Comparison of ENCODE assay signal across 5 fruit fly cellular contexts in genomic region chr2L:5245363-5245892, dm6.
TF ChIP-seq lines count a peak whose summit lies in the region.

No protein-coding gene starts in this region.

- TF ChIP-seq CTCF in whole organism, embryonic (GFP tag; optimal IDR thresholded peaks at IDR 0.05; lab: Kevin White, UChicago): no peak

TF ChIP-seq in whole organism, adult, 20 proteins besides CTCF, POLR2A, EP300 and RAD21 (continues in another document):
- TF ChIP-seq toe (GFP tag; optimal IDR thresholded peaks at IDR 0.05; lab: Kevin White, UChicago) (peak; percentile 43), CG1620 (GFP tag; optimal IDR thresholded peaks at IDR 0.05; lab: Kevin White, UChicago) (no peak), ovo (GFP tag; optimal IDR thresholded peaks at IDR 0.05; lab: Kevin White, UChicago) (no peak), bab1 (GFP tag; optimal IDR thresholded peaks at IDR 0.05; lab: Kevin White, UChicago) (no peak), pad (GFP tag; optimal IDR thresholded peaks at IDR 0.05; lab: Kevin White, UChicago) (no peak), Crg-1 (GFP tag; optimal IDR thresholded peaks at IDR 0.05; lab: Kevin White, UChicago) (peak; percentile 41), CG7045 (GFP tag; optimal IDR thresholded peaks at IDR 0.05; lab: Kevin White, UChicago) (peak; percentile 35), CG33017 (tag; optimal IDR thresholded peaks at IDR 0.05; lab: Kevin White, UChicago) (peak; percentile 61), CG5204 (GFP tag; optimal IDR thresholded peaks at IDR 0.05; lab: Kevin White, UChicago) (peak; percentile 23), kay (GFP tag; lab: Kevin White, UChicago; ENCODE audit: borderline replicate concordance) (no peak), CG11617 (GFP tag; optimal IDR thresholded peaks at IDR 0.05; lab: Kevin White, UChicago) (peak; percentile 53), Clk (GFP tag; optimal IDR thresholded peaks at IDR 0.05; lab: Kevin White, UChicago) (peak; percentile 36), tj (GFP tag; optimal IDR thresholded peaks at IDR 0.05; lab: Kevin White, UChicago) (no peak), CG12768 (GFP tag; optimal IDR thresholded peaks at IDR 0.05; lab: Kevin White, UChicago) (peak; percentile 60), cnc (optimal IDR thresholded peaks at IDR 0.05; lab: Kevin White, UChicago) (no peak), Hr96 (GFP tag; optimal IDR thresholded peaks at IDR 0.05; lab: Kevin White, UChicago) (peak; percentile 43), CG14711 (tag; optimal IDR thresholded peaks at IDR 0.05; lab: Kevin White, UChicago) (peak; percentile 13), Mnt (GFP tag; optimal IDR thresholded peaks at IDR 0.05; lab: Kevin White, UChicago) (peak; percentile 39)

TF ChIP-seq in whole organism, embryonic, 481 proteins besides CTCF, POLR2A, EP300 and RAD21 (continues in another document):
- no peak for TF ChIP-seq CG14965 (GFP tag; optimal IDR thresholded peaks at IDR 0.05; lab: Kevin White, UChicago; ENCODE audit: borderline replicate concordance)
- no peak for TF ChIP-seq CG13624 (GFP tag; optimal IDR thresholded peaks at IDR 0.05; lab: Kevin White, UChicago)
- no peak for TF ChIP-seq Hey (tag; optimal IDR thresholded peaks at IDR 0.05; lab: Kevin White, UChicago)
- TF ChIP-seq Fer1 (GFP tag; optimal IDR thresholded peaks at IDR 0.05; lab: Kevin White, UChicago): no peak
- no peak for TF ChIP-seq pho (GFP tag; optimal IDR thresholded peaks at IDR 0.05; lab: Kevin White, UChicago)
- TF ChIP-seq psq (GFP tag; optimal IDR thresholded peaks at IDR 0.05; lab: Kevin White, UChicago): no peak
- TF ChIP-seq btn (GFP tag; optimal IDR thresholded peaks at IDR 0.05; lab: Kevin White, UChicago): no peak
- peak; percentile 32 for TF ChIP-seq Xbp1 (GFP tag; optimal IDR thresholded peaks at IDR 0.05; lab: Kevin White, UChicago)
- TF ChIP-seq nerfin-2 (GFP tag; IDR thresholded peaks at IDR 0.05; lab: Robert Waterston, UW; ENCODE audit: partially characterized antibody): no peak
- no peak for TF ChIP-seq CG17612 (GFP tag; IDR thresholded peaks at IDR 0.05; lab: Robert Waterston, UW)
- no peak for TF ChIP-seq schlank (tag; optimal IDR thresholded peaks at IDR 0.05; lab: Kevin White, UChicago)
- no peak for TF ChIP-seq kay (GFP tag; optimal IDR thresholded peaks at IDR 0.05; lab: Kevin White, UChicago)
- no peak for TF ChIP-seq zen (tag; optimal IDR thresholded peaks at IDR 0.05; lab: Kevin White, UChicago)
- no peak for TF ChIP-seq pita (GFP tag; optimal IDR thresholded peaks at IDR 0.05; lab: Kevin White, UChicago)
- TF ChIP-seq tgo (GFP tag; IDR thresholded peaks at IDR 0.05; lab: Robert Waterston, UW): no peak
- TF ChIP-seq CG10147 (GFP tag; optimal IDR thresholded peaks at IDR 0.05; lab: Kevin White, UChicago): no peak
- TF ChIP-seq Myb (GFP tag; optimal IDR thresholded peaks at IDR 0.05; lab: Kevin White, UChicago): peak; percentile 7
- no peak for TF ChIP-seq sob (GFP tag; IDR thresholded peaks at IDR 0.05; lab: Robert Waterston, UW)
- no peak for TF ChIP-seq CG9797 (GFP tag; optimal IDR thresholded peaks at IDR 0.05; lab: Kevin White, UChicago)

TF ChIP-seq in whole organism, prepupa, 60 proteins besides CTCF, POLR2A, EP300 and RAD21 (continues in another document):
- TF ChIP-seq svp (GFP tag; lab: Kevin White, UChicago) (peak; percentile 69), Lpt (GFP tag; optimal IDR thresholded peaks at IDR 0.05; lab: Kevin White, UChicago) (no peak), achi (GFP tag; optimal IDR thresholded peaks at IDR 0.05; lab: Kevin White, UChicago) (peak; percentile 14), ss (GFP tag; optimal IDR thresholded peaks at IDR 0.05; lab: Kevin White, UChicago) (peak in 1 of 2 experiments; percentile 13), CG11294 (GFP tag; IDR thresholded peaks at IDR 0.05; lab: Robert Waterston, UW) (no peak), dac (GFP tag; optimal IDR thresholded peaks at IDR 0.05; lab: Kevin White, UChicago) (no peak), CG6163 (GFP tag; IDR thresholded peaks at IDR 0.05; lab: Robert Waterston, UW) (peak; percentile 64; the same call in 2 of the 3 replicates), CG6854 (GFP tag; optimal IDR thresholded peaks at IDR 0.05; lab: Kevin White, UChicago) (no peak), CG11902 (GFP tag; optimal IDR thresholded peaks at IDR 0.05; lab: Kevin White, UChicago) (no peak), Eip78C (GFP tag; lab: Kevin White, UChicago) (peak; percentile 75), CG6792 (GFP tag; optimal IDR thresholded peaks at IDR 0.05; lab: Kevin White, UChicago) (peak; percentile 20), Hr4 (GFP tag; optimal IDR thresholded peaks at IDR 0.05; lab: Kevin White, UChicago) (peak; percentile 15), topi (GFP tag; optimal IDR thresholded peaks at IDR 0.05; lab: Kevin White, UChicago) (peak; percentile 14), acj6 (GFP tag; optimal IDR thresholded peaks at IDR 0.05; lab: Kevin White, UChicago) (peak; percentile 15), Sox102F (GFP tag; optimal IDR thresholded peaks at IDR 0.05; lab: Kevin White, UChicago) (peak; percentile 40), CG8319 (GFP tag; optimal IDR thresholded peaks at IDR 0.05; lab: Kevin White, UChicago) (no peak), Ets21C (GFP tag; optimal IDR thresholded peaks at IDR 0.05; lab: Kevin White, UChicago) (no peak), CG7368 (GFP tag; optimal IDR thresholded peaks at IDR 0.05; lab: Kevin White, UChicago) (peak; percentile 19), net (GFP tag; optimal IDR thresholded peaks at IDR 0.05; lab: Kevin White, UChicago) (no peak), CG10631 (GFP tag; optimal IDR thresholded peaks at IDR 0.05; lab: Kevin White, UChicago) (peak; percentile 27)

TF ChIP-seq in whole organism, pupa, 21 proteins besides CTCF, POLR2A, EP300 and RAD21:
- 0 out of 3 replicates have a peak, but pooled peaks have one; percentile 21 for TF ChIP-seq CG4496 (GFP tag; IDR thresholded peaks at IDR 0.05; lab: Robert Waterston, UW)
- TF ChIP-seq Pif1B (GFP tag; optimal IDR thresholded peaks at IDR 0.05; lab: Kevin White, UChicago): no peak
- peak; percentile 18 for TF ChIP-seq CG9948 (tag; optimal IDR thresholded peaks at IDR 0.05; lab: Kevin White, UChicago)
- TF ChIP-seq rn (GFP tag; IDR thresholded peaks at IDR 0.05; lab: Robert Waterston, UW): no peak
- no peak for TF ChIP-seq Ets98B (GFP tag; IDR thresholded peaks at IDR 0.05; lab: Robert Waterston, UW)
- no peak for TF ChIP-seq CG32121 (GFP tag; IDR thresholded peaks at IDR 0.05; lab: Robert Waterston, UW)
- TF ChIP-seq CG14655 (GFP tag; optimal IDR thresholded peaks at IDR 0.05; lab: Kevin White, UChicago): peak; percentile 47
- TF ChIP-seq CG8301 (tag; optimal IDR thresholded peaks at IDR 0.05; lab: Kevin White, UChicago): no peak
- peak; percentile 43 for TF ChIP-seq Pif1A (GFP tag; optimal IDR thresholded peaks at IDR 0.05; lab: Kevin White, UChicago)
- peak; percentile 26 for TF ChIP-seq CG17806 (tag; optimal IDR thresholded peaks at IDR 0.05; lab: Kevin White, UChicago)
- peak; percentile 6 for TF ChIP-seq EcR (GFP tag; optimal IDR thresholded peaks at IDR 0.05; lab: Kevin White, UChicago)
- TF ChIP-seq Snoo (tag; optimal IDR thresholded peaks at IDR 0.05; lab: Kevin White, UChicago): no peak
- TF ChIP-seq CG13204 (GFP tag; optimal IDR thresholded peaks at IDR 0.05; lab: Kevin White, UChicago): no peak
- peak; percentile 29 for TF ChIP-seq CG8159 (tag; optimal IDR thresholded peaks at IDR 0.05; lab: Kevin White, UChicago)
- TF ChIP-seq CG10348 (GFP tag; IDR thresholded peaks at IDR 0.05; lab: Robert Waterston, UW): no peak
- no peak for TF ChIP-seq CG12605 (GFP tag; IDR thresholded peaks at IDR 0.05; lab: Robert Waterston, UW)
- peak; percentile 10 for TF ChIP-seq CG15710 (tag; optimal IDR thresholded peaks at IDR 0.05; lab: Kevin White, UChicago)
TF ChIP-seq in whole organism, pupa: peak in this region for 8.

TF ChIP-seq in whole organism, wandering third instar larva, 38 proteins besides CTCF, POLR2A, EP300 and RAD21:
- TF ChIP-seq N (GFP tag; optimal IDR thresholded peaks at IDR 0.05; lab: Kevin White, UChicago) (no peak), CrebA (GFP tag; optimal IDR thresholded peaks at IDR 0.05; lab: Kevin White, UChicago; ENCODE audit: borderline replicate concordance) (no peak), rgr (GFP tag; optimal IDR thresholded peaks at IDR 0.05; lab: Kevin White, UChicago) (peak; percentile 47), psq (GFP tag; optimal IDR thresholded peaks at IDR 0.05; lab: Kevin White, UChicago) (peak; percentile 15), sage (GFP tag; optimal IDR thresholded peaks at IDR 0.05; lab: Kevin White, UChicago) (no peak), fru (GFP tag; optimal IDR thresholded peaks at IDR 0.05; lab: Kevin White, UChicago) (peak; percentile 25), Abd-B (GFP tag; optimal IDR thresholded peaks at IDR 0.05; lab: Kevin White, UChicago) (no peak), Hr83 (GFP tag; optimal IDR thresholded peaks at IDR 0.05; lab: Kevin White, UChicago; ENCODE audit: poor library complexity, severe bottlenecking) (no peak), CG32264 (GFP tag; optimal IDR thresholded peaks at IDR 0.05; lab: Kevin White, UChicago) (no peak), Sp1 (GFP tag; optimal IDR thresholded peaks at IDR 0.05; lab: Kevin White, UChicago) (peak; percentile 14), Rel (GFP tag; optimal IDR thresholded peaks at IDR 0.05; lab: Kevin White, UChicago) (no peak), Rel (tag; optimal IDR thresholded peaks at IDR 0.05; lab: Kevin White, UChicago) (no peak), foxo (GFP tag; optimal IDR thresholded peaks at IDR 0.05; lab: Kevin White, UChicago) (peak in 1 of 2 experiments; percentile 45), br (GFP tag; optimal IDR thresholded peaks at IDR 0.05; lab: Kevin White, UChicago) (peak; percentile 27), Myc (optimal IDR thresholded peaks at IDR 0.05; lab: Kevin White, UChicago) (no peak), jim (GFP tag; optimal IDR thresholded peaks at IDR 0.05; lab: Kevin White, UChicago) (no peak), usp (GFP tag; optimal IDR thresholded peaks at IDR 0.05; lab: Kevin White, UChicago) (no peak), ey (GFP tag; optimal IDR thresholded peaks at IDR 0.05; lab: Kevin White, UChicago) (no peak), Dfd (GFP tag; optimal IDR thresholded peaks at IDR 0.05; lab: Kevin White, UChicago) (no peak), GATAd (GFP tag; optimal IDR thresholded peaks at IDR 0.05; lab: Kevin White, UChicago) (no peak), OdsH (GFP tag; optimal IDR thresholded peaks at IDR 0.05; lab: Kevin White, UChicago) (peak; percentile 5), h (GFP tag; optimal IDR thresholded peaks at IDR 0.05; lab: Kevin White, UChicago) (peak; percentile 13)
